Fruit fly (Drosophila melanogaster) whole organism, pupa: ENCODE results near the gene CG32708.

ENCODE experiments used
- CG15710 ChIP-seq: fragments of 200-800 bp; sonication (Bioruptor generic); optimal IDR thresholded peaks from 2 replicates; lab custom pipeline; 2018; ENCODE audit warnings: missing biosample characterization, mild to moderate bottlenecking, missing genetic modification characterization, moderate library complexity
- CG8301 ChIP-seq: fragments of 200-800 bp; sonication (Bioruptor generic); optimal IDR thresholded peaks from 2 replicates; lab custom pipeline; 2018; ENCODE audit warnings: missing biosample characterization, mild to moderate bottlenecking, missing genetic modification characterization
- EcR ChIP-seq: fragments of 200-800 bp; sonication (Bioruptor generic); optimal IDR thresholded peaks from 3 replicates; lab custom pipeline; 2019; ENCODE audit warnings: missing biosample characterization, missing genetic modification characterization, mild to moderate bottlenecking, moderate library complexity, missing genetic modification reagents
- Pif1B ChIP-seq: fragments of 200-800 bp; sonication (Bioruptor generic); optimal IDR thresholded peaks from 3 replicates; lab custom pipeline; 2016; ENCODE audit warnings: missing biosample characterization, missing genetic modification characterization
- gl ChIP-seq: fragments of 200-800 bp; sonication (Bioruptor generic); optimal IDR thresholded peaks from 2 replicates; lab custom pipeline; 2018; ENCODE audit warnings: missing biosample characterization, mild to moderate bottlenecking, missing genetic modification characterization

DNA sequence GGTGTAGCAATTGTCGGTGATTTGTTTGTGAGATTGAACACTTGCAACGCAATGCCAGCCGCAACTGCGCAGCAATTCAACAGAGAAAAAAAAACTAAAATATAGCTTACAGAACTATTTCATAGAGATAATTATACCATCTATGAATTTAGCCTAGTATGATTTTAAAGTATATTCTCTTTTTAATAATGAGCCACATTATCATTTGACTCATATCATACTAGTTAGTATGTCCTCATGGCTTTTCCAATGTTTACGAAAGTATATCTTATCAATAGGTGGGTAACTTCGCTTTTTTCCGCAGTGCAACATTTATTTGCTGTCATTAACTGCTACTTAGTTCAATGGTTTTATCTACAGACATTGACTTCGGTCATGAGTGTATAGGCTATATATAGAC is 47.0 kb upstream of the CG32708 start:
- TF ChIP-seq gl (no peak), EcR (GFP tag; lab: Kevin White, UChicago) (peak; percentile 48), CG8301 (tag; lab: Kevin White, UChicago) (peak; percentile 9), Pif1B (GFP tag; lab: Kevin White, UChicago) (no peak), CG15710 (no peak)
